Worm (Caenorhabditis elegans) whole organism, L4 larva: Measurements from ENCODE around the gene metl-6.

Source experiments
- ZK546.5 ChIP-seq, 2 experiments: sonication (generic microtip); optimal IDR thresholded peaks; 2 replicates each; lab custom pipeline; 2017; ENCODE audit warnings: missing biosample characterization in 2 of 2, missing genetic modification characterization in 2 of 2
- daf-8 ChIP-seq: fragments of 200-800 bp; sonication (Bioruptor generic); IDR thresholded peaks from 2 replicates; pipeline ENCODE4 v1.3.6; 2022; ENCODE audit warnings: missing genetic modification characterization, missing compliant biosample characterization
- jun-1 ChIP-seq: fragments of 150-350 bp; optimal IDR thresholded peaks from 2 replicates; lab custom pipeline; 2014; ENCODE audit warnings: missing biosample characterization, missing genetic modification reagents, missing genetic modification characterization
- mdl-1 ChIP-seq, 2 experiments: fragments of 150-350 bp in 1 of 2; sonication (generic microtip) in 1 of 2; optimal IDR thresholded peaks; 2 replicates each; lab custom pipeline; 2014 to 2017; ENCODE audit warnings: missing biosample characterization in 2 of 2, missing genetic modification characterization in 2 of 2
- pha-4 ChIP-seq, 2 experiments: fragments of 150-350 bp in 1 of 2; fragments of 200-800 bp in 1 of 2; sonication (Bioruptor generic) in 1 of 2; IDR thresholded peaks in 1 of 2; optimal IDR thresholded peaks in 1 of 2; 2 replicates each; pipeline versions ENCODE4 v1.3.6 to Lab custom; 2014 to 2022; ENCODE audit warnings: missing genetic modification characterization in 2 of 2, missing genetic modification reagents in 2 of 2, missing biosample characterization in 1 of 2, missing compliant biosample characterization in 1 of 2
- pqm-1 ChIP-seq: sonication (generic microtip); optimal IDR thresholded peaks from 2 replicates; lab custom pipeline; 2017; ENCODE audit warnings: missing biosample characterization, missing genetic modification characterization

DNA sequence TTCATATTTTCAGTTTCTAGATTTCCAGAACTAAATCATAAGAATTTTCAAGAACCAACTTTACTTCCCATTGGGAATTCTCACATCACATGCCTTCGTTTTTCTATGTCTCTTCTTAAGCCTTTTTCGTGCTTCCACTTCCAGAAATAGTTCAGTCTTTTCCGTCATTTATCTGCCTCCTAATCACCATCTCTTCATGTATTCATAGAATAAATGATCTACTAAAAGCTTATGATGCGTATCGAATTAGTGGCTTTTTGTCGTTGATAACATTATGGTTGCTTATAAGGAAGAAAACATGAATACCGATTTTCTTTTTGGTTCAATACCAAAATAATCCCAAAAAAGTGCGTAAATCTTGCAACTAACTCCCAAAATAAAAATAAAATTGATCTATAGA is 33.3 kb upstream of the metl-6 start:
- TF ChIP-seq mdl-1 (tag; optimal IDR thresholded peaks at IDR 0.05; lab: Kevin White, UChicago) (no peak), daf-8 (no peak), pqm-1 (tag; lab: Kevin White, UChicago) (no peak), ZK546.5 (tag; optimal IDR thresholded peaks at IDR 0.05; lab: Kevin White, UChicago) (no peak), jun-1 (tag; lab: Kevin White, UChicago) (no peak), pha-4 (GFP tag; IDR thresholded peaks at IDR 0.05; lab: Robert Waterston, UW) (no peak), pha-4 (tag; optimal IDR thresholded peaks at IDR 0.05; lab: Kevin White, UChicago) (no peak)
